Worm (Caenorhabditis elegans) whole organism, L1 larva: ENCODE measurements around the gene natc-1.

Experiments
- C04F5.9 ChIP-seq: sonication (generic microtip); optimal IDR thresholded peaks from 2 replicates; lab custom pipeline; 2016; ENCODE audit warnings: missing genetic modification characterization, missing compliant biosample characterization
- C16A3.4 ChIP-seq: fragments of 150-350 bp; optimal IDR thresholded peaks from 2 replicates; lab custom pipeline; 2014; ENCODE audit warnings: missing biosample characterization, missing genetic modification characterization
- aha-1 ChIP-seq: fragments of 150-350 bp; optimal IDR thresholded peaks from 2 replicates; lab custom pipeline; 2014; ENCODE audit warnings: missing biosample characterization, missing genetic modification characterization
- alr-1 ChIP-seq: fragments of 200-800 bp; sonication (Bioruptor generic); optimal IDR thresholded peaks from 2 replicates; lab custom pipeline; 2018; ENCODE audit warnings: borderline replicate concordance, mild to moderate bottlenecking, missing genetic modification characterization, missing compliant biosample characterization
- aly-2 ChIP-seq: fragments of 150-350 bp; optimal IDR thresholded peaks from 2 replicates; lab custom pipeline; 2014; ENCODE audit warnings: missing biosample characterization, missing genetic modification characterization
- blmp-1 ChIP-seq: fragments of 150-350 bp; optimal IDR thresholded peaks from 2 replicates; lab custom pipeline; 2014; ENCODE audit warnings: missing biosample characterization, missing genetic modification characterization
- ceh-82 ChIP-seq, 3 experiments: fragments of 150-350 bp in 1 of 3; sonication (generic microtip) in 2 of 3; optimal IDR thresholded peaks; 2 replicates each; lab custom pipeline; 2014 to 2017; ENCODE audit warnings: missing biosample characterization in 3 of 3, missing genetic modification characterization in 3 of 3
- dpl-1 ChIP-seq, 3 experiments: fragments of 150-350 bp in 2 of 3; sonication (generic microtip) in 1 of 3; optimal IDR thresholded peaks; 2 replicates each; lab custom pipeline; 2014 to 2017; ENCODE audit warnings: missing biosample characterization in 3 of 3, missing genetic modification characterization in 3 of 3, missing genetic modification reagents in 3 of 3
- dsc-1 ChIP-seq: sonication (generic microtip); optimal IDR thresholded peaks from 2 replicates; lab custom pipeline; 2016; ENCODE audit warnings: mild to moderate bottlenecking, missing genetic modification characterization, missing compliant biosample characterization
- efl-1 ChIP-seq, 4 experiments: fragments of 150-350 bp; optimal IDR thresholded peaks in 3 of 4; peaks in 1 of 4; 1 replicate in 1 of 4; 2 replicates in 3 of 4; lab custom pipeline; 2014; ENCODE audit warnings: missing biosample characterization in 2 of 4, missing genetic modification characterization in 2 of 4, missing genetic modification reagents in 2 of 4
- efl-3 ChIP-seq: fragments of 200-800 bp; sonication (Bioruptor generic); optimal IDR thresholded peaks from 2 replicates; lab custom pipeline; 2018; ENCODE audit warnings: mild to moderate bottlenecking, missing genetic modification characterization, missing compliant biosample characterization
- elt-2 ChIP-seq: sonication (generic microtip); optimal IDR thresholded peaks from 2 replicates; lab custom pipeline; 2016; ENCODE audit warnings: missing genetic modification characterization, mild to moderate bottlenecking, inconsistent platforms, missing compliant biosample characterization, missing genetic modification reagents
- elt-3 ChIP-seq, 6 experiments: fragments of 150-350 bp in 1 of 6; sonication (generic microtip); optimal IDR thresholded peaks; 2 replicates each; lab custom pipeline; 2017 to 2018; ENCODE audit warnings: missing biosample characterization in 6 of 6, missing genetic modification characterization in 6 of 6, inconsistent platforms in 1 of 6
- fkh-10 ChIP-seq: sonication (generic microtip); optimal IDR thresholded peaks from 2 replicates; lab custom pipeline; 2017; ENCODE audit warnings: missing biosample characterization, missing genetic modification reagents, missing genetic modification characterization
- hlh-4 ChIP-seq: sonication (generic microtip); optimal IDR thresholded peaks from 2 replicates; lab custom pipeline; 2016; ENCODE audit warnings: mild to moderate bottlenecking, missing genetic modification characterization, missing compliant biosample characterization
- irx-1 ChIP-seq: sonication (generic microtip); optimal IDR thresholded peaks from 2 replicates; lab custom pipeline; 2016; ENCODE audit warnings: missing genetic modification characterization, missing compliant biosample characterization
- lin-13 ChIP-seq: fragments of 150-350 bp; optimal IDR thresholded peaks from 2 replicates; lab custom pipeline; 2014; ENCODE audit warnings: missing biosample characterization, missing genetic modification reagents, missing genetic modification characterization
- lin-14 ChIP-seq: fragments of 200-800 bp; sonication (Bioruptor generic); optimal IDR thresholded peaks from 2 replicates; lab custom pipeline; 2018; ENCODE audit warnings: mild to moderate bottlenecking, missing genetic modification characterization, moderate library complexity, missing compliant biosample characterization
- lin-15B ChIP-seq: fragments of 150-350 bp; sonication (generic microtip); optimal IDR thresholded peaks from 3 replicates; lab custom pipeline; 2014; ENCODE audit warnings: missing biosample characterization, missing genetic modification characterization
- lin-39 ChIP-seq: fragments of 150-350 bp; optimal IDR thresholded peaks from 2 replicates; lab custom pipeline; 2014; ENCODE audit warnings: missing biosample characterization, missing genetic modification reagents, missing genetic modification characterization
- lsy-2 ChIP-seq, 2 experiments: fragments of 150-350 bp; optimal IDR thresholded peaks; 2 replicates each; lab custom pipeline; 2014; ENCODE audit warnings: missing biosample characterization in 2 of 2, missing genetic modification characterization in 2 of 2
- mep-1 ChIP-seq: fragments of 150-350 bp; optimal IDR thresholded peaks from 2 replicates; lab custom pipeline; 2014; ENCODE audit warnings: missing biosample characterization, missing genetic modification characterization
- nhr-20 ChIP-seq: sonication (generic microtip); optimal IDR thresholded peaks from 2 replicates; lab custom pipeline; 2016; ENCODE audit warnings: mild to moderate bottlenecking, missing genetic modification characterization, missing compliant biosample characterization
- nhr-28 ChIP-seq: fragments of 150-350 bp; optimal IDR thresholded peaks from 2 replicates; lab custom pipeline; 2014; ENCODE audit warnings: missing biosample characterization, missing genetic modification characterization
- nhr-71 ChIP-seq: sonication (generic microtip); optimal IDR thresholded peaks from 2 replicates; lab custom pipeline; 2016; ENCODE audit warnings: mild to moderate bottlenecking, missing genetic modification characterization, moderate library complexity, missing compliant biosample characterization
- nhr-76 ChIP-seq: sonication (generic microtip); optimal IDR thresholded peaks from 2 replicates; lab custom pipeline; 2017; ENCODE audit warnings: missing biosample characterization, missing genetic modification characterization
- nhr-85 ChIP-seq: sonication (generic microtip); peaks from one replicate; lab custom pipeline; 2016; ENCODE audit warnings: missing genetic modification characterization, inconsistent platforms, missing compliant biosample characterization
- pax-3 ChIP-seq: fragments of 200-800 bp; sonication (Bioruptor generic); optimal IDR thresholded peaks from 2 replicates; lab custom pipeline; 2018; ENCODE audit warnings: mild to moderate bottlenecking, missing genetic modification characterization, moderate library complexity, missing compliant biosample characterization
- skn-1 ChIP-seq: fragments of 150-350 bp; optimal IDR thresholded peaks from 2 replicates; lab custom pipeline; 2014; ENCODE audit warnings: missing biosample characterization, missing genetic modification characterization
- snu-23 ChIP-seq: sonication (generic microtip); optimal IDR thresholded peaks from 2 replicates; lab custom pipeline; 2016; ENCODE audit warnings: missing genetic modification characterization, missing compliant biosample characterization
- sup-37 ChIP-seq: fragments of 200-800 bp; sonication (Bioruptor generic); optimal IDR thresholded peaks from 2 replicates; lab custom pipeline; 2018; ENCODE audit warnings: mild to moderate bottlenecking, missing genetic modification characterization, missing compliant biosample characterization
- tbx-2 ChIP-seq: sonication (generic microtip); optimal IDR thresholded peaks from 2 replicates; lab custom pipeline; 2016; ENCODE audit warnings: missing genetic modification characterization, missing compliant biosample characterization
- unc-130 ChIP-seq: fragments of 150-350 bp; optimal IDR thresholded peaks from 2 replicates; lab custom pipeline; 2017; ENCODE audit warnings: missing biosample characterization, missing genetic modification characterization, inconsistent platforms
- unc-30 ChIP-seq: sonication (generic microtip); optimal IDR thresholded peaks from 2 replicates; lab custom pipeline; 2017; ENCODE audit warnings: missing biosample characterization, missing genetic modification characterization
- unc-62 ChIP-seq: fragments of 150-350 bp; optimal IDR thresholded peaks from 2 replicates; lab custom pipeline; 2014; ENCODE audit warnings: missing biosample characterization, missing genetic modification reagents, missing genetic modification characterization
- unc-86 ChIP-seq: sonication (generic microtip); optimal IDR thresholded peaks from 2 replicates; lab custom pipeline; 2016; ENCODE audit warnings: missing genetic modification characterization, missing compliant biosample characterization
- vab-15 ChIP-seq: sonication (generic microtip); optimal IDR thresholded peaks from 2 replicates; lab custom pipeline; 2017; ENCODE audit warnings: missing genotype, mild to moderate bottlenecking, missing genetic modification characterization, missing compliant biosample characterization
- xbp-1 ChIP-seq: sonication (generic microtip); optimal IDR thresholded peaks from 2 replicates; lab custom pipeline; 2016; ENCODE audit warnings: missing genetic modification characterization, missing compliant biosample characterization
- zip-4 ChIP-seq: fragments of 200-800 bp; sonication (Bioruptor generic); optimal IDR thresholded peaks from 2 replicates; lab custom pipeline; 2018; ENCODE audit warnings: mild to moderate bottlenecking, missing genetic modification characterization, moderate library complexity, missing compliant biosample characterization

natc-1 gene

DNA sequence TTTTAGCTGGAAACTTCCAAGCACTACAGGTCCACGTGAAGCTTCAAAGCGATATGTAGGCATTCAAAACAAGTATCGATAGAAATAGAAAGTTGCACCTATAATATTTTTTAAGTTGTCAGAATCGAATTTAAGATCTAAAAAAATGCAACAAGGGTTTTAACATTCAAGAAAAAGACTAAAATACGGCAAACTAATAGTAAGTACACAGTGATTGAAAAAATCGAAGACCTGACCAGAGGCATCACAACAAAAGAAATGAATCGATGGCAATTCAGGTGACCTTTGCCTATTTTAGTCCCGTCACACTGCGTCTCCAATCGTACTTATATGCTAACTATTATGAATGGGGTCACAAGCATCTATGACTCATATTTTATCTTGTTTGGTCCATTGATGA lies 14.2 kb upstream of the natc-1 start, which contains the start of gene T23B12.5:
Gene T23B12.5, minus strand, starts transcription at position 101 of the 400 bp plus-strand sequence.
- TF ChIP-seq efl-1 (optimal IDR thresholded peaks at IDR 0.05; lab: Kevin White, UChicago) = no peak
- TF ChIP-seq efl-1 (GFP tag; optimal IDR thresholded peaks at IDR 0.05 in 1 of 2; lab: Kevin White, UChicago) = peak in 1 of 2 experiments; percentile 14
- TF ChIP-seq unc-130 = no peak
- TF ChIP-seq, all 84 proteins: peak for 1

ce11 chrV:8449241-8449640 lies 12.9 kb upstream of the natc-1 start:
- peak in 1 of 6 experiments; percentile 77 for TF ChIP-seq elt-3 (tag; optimal IDR thresholded peaks at IDR 0.05; lab: Kevin White, UChicago)
- TF ChIP-seq blmp-1 = peak; percentile 68
- TF ChIP-seq nhr-71 (tag; lab: Kevin White, UChicago) = no peak
- no peak for TF ChIP-seq efl-1 (optimal IDR thresholded peaks at IDR 0.05; lab: Kevin White, UChicago)
- peak in 1 of 2 experiments; percentile 83 for TF ChIP-seq efl-1 (GFP tag; optimal IDR thresholded peaks at IDR 0.05 in 1 of 2; lab: Kevin White, UChicago)
- peak in 1 of 2 experiments; percentile 19 for TF ChIP-seq lsy-2 (tag; optimal IDR thresholded peaks at IDR 0.05; lab: Kevin White, UChicago)
- peak; percentile 65 for TF ChIP-seq lin-14 (GFP tag; lab: Kevin White, UChicago)
- TF ChIP-seq aly-2 (tag; lab: Kevin White, UChicago) = no peak
- TF ChIP-seq nhr-85 (tag; lab: Kevin White, UChicago) = peak; percentile 86
- TF ChIP-seq nhr-20 (tag; lab: Kevin White, UChicago) = peak; percentile 6

- TF ChIP-seq lin-14 (GFP tag; lab: Kevin White, UChicago) = peak; percentile 46
- no peak for TF ChIP-seq fkh-10
- TF ChIP-seq vab-15 (tag; lab: Kevin White, UChicago) = no peak
- no peak for TF ChIP-seq unc-86
- no peak for TF ChIP-seq pax-3
- TF ChIP-seq zip-4 (GFP tag; lab: Kevin White, UChicago) = no peak
Measured at ce11 chrV:8450690-8451089, 11.5 kb upstream of the natc-1 start.

ce11 chrV:8454995-8455446 lies 7.1 kb upstream of the natc-1 start, which contains the start of gene T23B12.11:
Gene T23B12.11, plus strand, starts transcription at chrV:8455396.
- no peak for TF ChIP-seq lin-13
- TF ChIP-seq mep-1 (tag; lab: Kevin White, UChicago) = peak; percentile 18
- TF ChIP-seq xbp-1 (tag; lab: Kevin White, UChicago) = no peak
- peak; percentile 93 for TF ChIP-seq nhr-85 (tag; lab: Kevin White, UChicago)
- peak; percentile 72 for TF ChIP-seq lin-14 (GFP tag; lab: Kevin White, UChicago)
- peak; percentile 43 for TF ChIP-seq nhr-20 (tag; lab: Kevin White, UChicago)
- TF ChIP-seq blmp-1 = peak; percentile 20
- TF ChIP-seq snu-23 = peak; percentile 40
- peak; percentile 21 for TF ChIP-seq irx-1 (tag; lab: Kevin White, UChicago)
- TF ChIP-seq sup-37 (GFP tag; lab: Kevin White, UChicago) = no peak
- no peak for TF ChIP-seq dsc-1 (tag; lab: Kevin White, UChicago)
- peak; percentile 10 for TF ChIP-seq tbx-2
- TF ChIP-seq, all 84 proteins: peak for 8

- no peak for TF ChIP-seq lin-15B (tag; lab: Kevin White, UChicago)
- peak; percentile 25 for TF ChIP-seq elt-2 (tag; lab: Kevin White, UChicago)
Measured at ce11 chrV:8460306-8460705, 1.9 kb upstream of the natc-1 start, which contains the start of gene T23B12.6. Gene T23B12.6, minus strand, starts transcription at chrV:8460419.

DNA sequence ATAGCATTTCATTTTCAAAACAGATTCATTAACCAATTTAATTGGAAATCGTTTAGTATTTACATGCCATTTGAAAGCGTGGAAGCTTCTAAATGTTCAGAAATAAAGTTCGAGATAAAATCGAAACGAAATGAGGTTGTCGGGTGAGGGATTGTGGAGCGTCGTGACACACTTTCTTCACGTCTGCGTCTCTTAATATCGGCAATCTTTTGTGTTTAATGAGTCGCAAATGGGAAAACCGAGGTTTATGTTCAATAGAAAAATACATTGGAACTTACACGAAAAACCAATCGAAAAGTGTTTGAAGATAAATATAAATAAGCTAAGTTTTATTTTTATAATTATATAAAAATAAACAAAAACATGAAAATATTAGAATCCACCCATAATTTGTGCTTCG lies 1.4 kb upstream of the natc-1 start:
- TF ChIP-seq unc-86 (no peak), aha-1 (tag; lab: Kevin White, UChicago) (no peak), nhr-76 (tag; lab: Kevin White, UChicago) (no peak), lsy-2 (tag; optimal IDR thresholded peaks at IDR 0.05; lab: Kevin White, UChicago) (peak in 1 of 2 experiments; percentile 29), C16A3.4 (tag; lab: Kevin White, UChicago) (no peak), hlh-4 (tag; lab: Kevin White, UChicago) (no peak), efl-1 (optimal IDR thresholded peaks at IDR 0.05; lab: Kevin White, UChicago) (no peak), efl-1 (GFP tag; optimal IDR thresholded peaks at IDR 0.05 in 1 of 2; lab: Kevin White, UChicago) (no peak), unc-30 (tag; lab: Kevin White, UChicago) (no peak), skn-1 (tag; lab: Kevin White, UChicago) (no peak), efl-3 (GFP tag; lab: Kevin White, UChicago) (no peak), mep-1 (tag; lab: Kevin White, UChicago) (peak; percentile 29), dpl-1 (GFP tag; optimal IDR thresholded peaks at IDR 0.05; lab: Kevin White, UChicago) (no peak), ceh-82 (tag; optimal IDR thresholded peaks at IDR 0.05; lab: Kevin White, UChicago) (peak in 1 of 3 experiments; percentile 9), blmp-1 (peak; percentile 82), nhr-28 (tag; lab: Kevin White, UChicago) (no peak), alr-1 (tag; lab: Kevin White, UChicago) (no peak), zip-4 (GFP tag; lab: Kevin White, UChicago) (no peak), nhr-85 (tag; lab: Kevin White, UChicago) (peak; percentile 53), unc-62 (GFP tag; lab: Kevin White, UChicago) (no peak), lin-39 (no peak), C04F5.9 (tag; lab: Kevin White, UChicago) (no peak), lin-14 (GFP tag; lab: Kevin White, UChicago) (peak; percentile 53)
- TF ChIP-seq, all 84 proteins: peak for 6
